Fruit fly (Drosophila melanogaster): ENCODE measurements around the gene Ir8a.

The Ir8a gene

dm6 chrX:9247171-9247783 is 10.9 kb upstream of the Ir8a start, which contains the start of the genes amx and Dsor1 (continued):
- no peak for TF ChIP-seq CG6272 (GFP tag; IDR thresholded peaks at IDR 0.05)
- TF ChIP-seq CG6791 (GFP tag; IDR thresholded peaks at IDR 0.05; ENCODE audit: partially characterized antibody) = no peak
- peak; percentile 71; the same call in 2 of the 3 replicates for TF ChIP-seq CG34422 (GFP tag; IDR thresholded peaks at IDR 0.05)
- no peak for TF ChIP-seq Trl (optimal IDR thresholded peaks at IDR 0.05)
- no peak for TF ChIP-seq Trl (GFP tag; optimal IDR thresholded peaks at IDR 0.05)
- TF ChIP-seq CG15479 (GFP tag; optimal IDR thresholded peaks at IDR 0.05) = no peak
- TF ChIP-seq CG16863 (GFP tag; optimal IDR thresholded peaks at IDR 0.05) = no peak
- TF ChIP-seq ara (GFP tag; IDR thresholded peaks at IDR 0.05) = no peak
- no peak for TF ChIP-seq CG13123 (GFP tag; optimal IDR thresholded peaks at IDR 0.05)
- TF ChIP-seq CG7839 (tag; optimal IDR thresholded peaks at IDR 0.05) = no peak
- TF ChIP-seq CG3163 (GFP tag; optimal IDR thresholded peaks at IDR 0.05) = no peak
- TF ChIP-seq CG14710 (tag; optimal IDR thresholded peaks at IDR 0.05) = peak; percentile 30
- TF ChIP-seq sisA (GFP tag; IDR thresholded peaks at IDR 0.05) = no peak
- TF ChIP-seq CG11093 (GFP tag; IDR thresholded peaks at IDR 0.05) = no peak
- TF ChIP-seq vfl (GFP tag; optimal IDR thresholded peaks at IDR 0.05) = no peak
- TF ChIP-seq Stat92E (GFP tag; optimal IDR thresholded peaks at IDR 0.05) = no peak
- TF ChIP-seq H2.0 (GFP tag; IDR thresholded peaks at IDR 0.05) = no peak
- no peak for TF ChIP-seq Atf6 (GFP tag; IDR thresholded peaks at IDR 0.05)
- TF ChIP-seq crol (GFP tag; IDR thresholded peaks at IDR 0.05) = peak; percentile 99
- no peak for TF ChIP-seq CG17612 (GFP tag; IDR thresholded peaks at IDR 0.05)
- TF ChIP-seq so (GFP tag; IDR thresholded peaks at IDR 0.05) = no peak
- no peak for TF ChIP-seq CG2712 (tag; optimal IDR thresholded peaks at IDR 0.05)
- TF ChIP-seq abd-A (tag; optimal IDR thresholded peaks at IDR 0.05) = no peak
- TF ChIP-seq da (GFP tag; optimal IDR thresholded peaks at IDR 0.05) = no peak
- no peak for TF ChIP-seq CkIIα-i1 (GFP tag; IDR thresholded peaks at IDR 0.05)
- no peak for TF ChIP-seq Bdp1 (GFP tag; optimal IDR thresholded peaks at IDR 0.05)
- no peak for TF ChIP-seq Kr (GFP tag; optimal IDR thresholded peaks at IDR 0.05)
- TF ChIP-seq Drgx (GFP tag; IDR thresholded peaks at IDR 0.05) = no peak
- no peak for TF ChIP-seq dm (GFP tag; optimal IDR thresholded peaks at IDR 0.05)
- TF ChIP-seq CG3847 (GFP tag; IDR thresholded peaks at IDR 0.05) = no peak
- TF ChIP-seq sens (GFP tag) = peak; percentile 72
- no peak for TF ChIP-seq Hr3 (GFP tag; optimal IDR thresholded peaks at IDR 0.05)
- no peak for TF ChIP-seq B-H1 (GFP tag; IDR thresholded peaks at IDR 0.05)
- peak; percentile 60 for TF ChIP-seq hkb (optimal IDR thresholded peaks at IDR 0.05)
- no peak for TF ChIP-seq hkb (GFP tag; IDR thresholded peaks at IDR 0.05)
- no peak for TF ChIP-seq CG7271 (tag; optimal IDR thresholded peaks at IDR 0.05)
- peak; percentile 36 for TF ChIP-seq nerfin-1 (tag; optimal IDR thresholded peaks at IDR 0.05)
- TF ChIP-seq CG33213 (GFP tag; optimal IDR thresholded peaks at IDR 0.05) = no peak
- TF ChIP-seq Ada2b (GFP tag; IDR thresholded peaks at IDR 0.05) = no peak
- TF ChIP-seq CG12236 (GFP tag; optimal IDR thresholded peaks at IDR 0.05) = no peak
- no peak for TF ChIP-seq gcm (GFP tag; optimal IDR thresholded peaks at IDR 0.05)
- TF ChIP-seq pita (GFP tag; optimal IDR thresholded peaks at IDR 0.05) = no peak
- TF ChIP-seq sug (tag; optimal IDR thresholded peaks at IDR 0.05) = peak; percentile 5
- no peak for TF ChIP-seq CG5245 (GFP tag; optimal IDR thresholded peaks at IDR 0.05)
- TF ChIP-seq hth (optimal IDR thresholded peaks at IDR 0.05) = no peak
- no peak for TF ChIP-seq MTF-1 (GFP tag; optimal IDR thresholded peaks at IDR 0.05; ENCODE audit: borderline replicate concordance)
- TF ChIP-seq Adf1 (GFP tag; IDR thresholded peaks at IDR 0.05) = peak; percentile 23; the same call in 1 of the 2 replicates
- no peak for TF ChIP-seq CG11085 (GFP tag; IDR thresholded peaks at IDR 0.05)
- TF ChIP-seq grau (tag; optimal IDR thresholded peaks at IDR 0.05) = no peak
- TF ChIP-seq corto (GFP tag; optimal IDR thresholded peaks at IDR 0.05) = no peak
- no peak for TF ChIP-seq CG9727 (GFP tag; optimal IDR thresholded peaks at IDR 0.05)
- no peak for TF ChIP-seq ken (GFP tag; IDR thresholded peaks at IDR 0.05)
- TF ChIP-seq jumu (GFP tag; optimal IDR thresholded peaks at IDR 0.05) = no peak
